Worm (Caenorhabditis elegans): Measurements from ENCODE around the gene ooc-3.
A peak's percentile ranks its signal among the peaks of the same experiment; 100 is the strongest.

DNA sequence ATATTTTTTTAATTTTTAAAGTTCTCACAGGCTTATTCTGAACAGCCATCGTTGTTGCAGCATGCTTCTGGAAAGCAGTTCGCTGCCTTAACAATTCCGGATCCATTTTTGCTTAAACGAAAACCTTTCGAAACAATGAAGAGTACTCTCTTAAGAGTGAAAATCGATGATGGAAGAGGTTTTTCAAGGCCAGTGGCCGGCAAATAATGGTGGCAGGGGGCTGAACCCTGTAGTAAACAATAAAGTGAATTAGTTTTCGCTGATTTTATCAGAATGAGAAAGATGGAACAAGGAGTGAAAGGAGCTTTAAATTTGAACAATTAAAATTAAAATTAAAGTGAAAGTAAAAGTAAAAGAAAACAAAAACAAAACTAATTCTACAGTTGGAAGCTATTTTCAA, 47.3 kb upstream of the ooc-3 start, which contains the start of gene gtf-2E2:
- peak in 1 of 3 experiments; percentile 24 for TF ChIP-seq dpl-1 (GFP tag; optimal IDR thresholded peaks at IDR 0.05)
- no peak for TF ChIP-seq unc-62 (GFP tag; optimal IDR thresholded peaks at IDR 0.05)
- TF ChIP-seq nhr-90 (tag; optimal IDR thresholded peaks at IDR 0.05; ENCODE audit: poor library complexity) = no peak
- TF ChIP-seq xbp-1 (tag; optimal IDR thresholded peaks at IDR 0.05) = no peak
- TF ChIP-seq nhr-237 (tag; optimal IDR thresholded peaks at IDR 0.05) = no peak
- TF ChIP-seq lin-39 (tag; optimal IDR thresholded peaks at IDR 0.05) = no peak
- no peak for TF ChIP-seq tlp-1 (tag; optimal IDR thresholded peaks at IDR 0.05)
- TF ChIP-seq elt-2 (tag; optimal IDR thresholded peaks at IDR 0.05) = no peak
- TF ChIP-seq fkh-10 (GFP tag; optimal IDR thresholded peaks at IDR 0.05) = no peak
- TF ChIP-seq lin-13 (GFP tag; optimal IDR thresholded peaks at IDR 0.05) = no peak
- no peak for TF ChIP-seq C34B4.2 (tag; optimal IDR thresholded peaks at IDR 0.05)
- TF ChIP-seq mep-1 (tag; optimal IDR thresholded peaks at IDR 0.05) = peak; percentile 69

Measured in whole organism, L1 larva.